Fruit fly (Drosophila melanogaster) whole organism, pupa: ENCODE data around the gene gro.

Experiments
- CG4496 ChIP-seq: fragments of 200-800 bp; sonication (Bioruptor generic); IDR thresholded peaks from 3 replicates; pipeline ENCODE4 v1.3.6; 2022; ENCODE audit warnings: missing biosample characterization, missing genetic modification characterization
- CG8159 ChIP-seq: fragments of 200-800 bp; sonication (Bioruptor generic); optimal IDR thresholded peaks from 3 replicates; lab custom pipeline; 2018; ENCODE audit warnings: missing biosample characterization, mild to moderate bottlenecking, missing genetic modification characterization, moderate library complexity
- EcR ChIP-seq: fragments of 200-800 bp; sonication (Bioruptor generic); optimal IDR thresholded peaks from 3 replicates; lab custom pipeline; 2019; ENCODE audit warnings: missing biosample characterization, missing genetic modification characterization, mild to moderate bottlenecking, moderate library complexity, missing genetic modification reagents

DNA sequence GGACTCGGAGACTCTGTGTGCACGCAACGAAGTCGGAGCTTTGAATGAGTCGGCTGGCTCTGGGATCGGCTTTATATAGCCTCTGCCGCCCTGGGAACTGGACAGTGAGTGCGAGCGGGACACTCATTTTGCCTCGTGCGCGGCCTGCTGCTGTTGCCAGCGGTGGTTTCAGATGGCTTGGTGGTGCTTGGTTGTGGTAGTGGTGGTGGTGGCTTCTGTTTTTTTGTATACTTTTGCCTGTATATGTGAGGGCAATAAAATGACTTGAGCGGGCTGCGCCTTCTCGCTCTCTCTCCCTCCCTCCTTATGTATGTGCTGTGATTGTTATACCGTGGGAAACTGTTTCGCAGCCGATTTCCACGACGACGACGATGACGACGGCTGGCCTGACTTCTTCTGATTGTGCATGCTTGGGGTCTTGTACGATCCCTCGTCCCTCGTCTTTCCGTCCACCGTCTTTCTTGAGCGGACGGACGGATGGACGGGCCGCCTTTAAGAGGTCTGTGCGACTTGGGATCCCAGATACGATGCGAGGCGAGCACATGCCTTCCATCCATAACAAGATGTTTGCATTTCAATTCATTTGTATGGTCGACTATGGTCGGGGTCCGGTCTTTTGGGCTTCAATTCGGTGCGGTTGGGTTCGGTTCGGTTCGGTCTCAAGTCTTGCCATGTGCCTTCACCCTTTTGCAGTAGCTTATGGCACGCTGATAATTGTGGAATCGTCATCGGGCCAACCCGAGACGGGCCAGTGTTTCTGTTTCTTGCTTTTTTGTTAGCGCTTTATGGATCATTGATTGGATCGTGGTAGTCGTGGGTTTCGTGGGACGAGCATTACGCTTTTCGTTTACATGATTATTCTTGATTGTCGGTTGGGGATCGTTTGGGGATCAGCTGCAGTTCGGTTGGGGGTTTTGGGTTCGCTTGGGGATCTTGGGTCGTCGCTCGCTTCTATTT lies 35.3 kb upstream of the gro start:
- TF ChIP-seq CG8159 (peak; percentile 40), EcR (GFP tag; lab: Kevin White, UChicago) (peak; percentile 94), CG4496 (GFP tag; lab: Robert Waterston, UW) (peak; percentile 48; the same call in 2 of the 3 replicates)
